Fruit fly (Drosophila melanogaster) Kc167 (cell line): ENCODE measurements around the gene CG13114.

ENCODE experiments used
- Myc ChIP-seq: fragments of >200 bp; optimal IDR thresholded peaks from 2 replicates; lab custom pipeline; 2017; ENCODE audit warnings: missing external identifiers
- Sin3A ChIP-seq: fragments of >200 bp; optimal IDR thresholded peaks from 2 replicates; lab custom pipeline; 2018; ENCODE audit warnings: missing external identifiers
- h ChIP-seq: fragments of >200 bp; optimal IDR thresholded peaks from 3 replicates; lab custom pipeline; 2018; ENCODE audit warnings: missing external identifiers
- insv ChIP-seq: fragments of >200 bp; optimal IDR thresholded peaks from 3 replicates; lab custom pipeline; 2018; ENCODE audit warnings: missing external identifiers
- psq ChIP-seq: fragments of >200 bp; optimal IDR thresholded peaks from 2 replicates; lab custom pipeline; 2017; ENCODE audit warnings: missing external identifiers
- ttk ChIP-seq: sonication (Bioruptor generic); optimal IDR thresholded peaks from 2 replicates; lab custom pipeline; 2017; ENCODE audit warnings: missing external identifiers

The CG13114 gene

DNA sequence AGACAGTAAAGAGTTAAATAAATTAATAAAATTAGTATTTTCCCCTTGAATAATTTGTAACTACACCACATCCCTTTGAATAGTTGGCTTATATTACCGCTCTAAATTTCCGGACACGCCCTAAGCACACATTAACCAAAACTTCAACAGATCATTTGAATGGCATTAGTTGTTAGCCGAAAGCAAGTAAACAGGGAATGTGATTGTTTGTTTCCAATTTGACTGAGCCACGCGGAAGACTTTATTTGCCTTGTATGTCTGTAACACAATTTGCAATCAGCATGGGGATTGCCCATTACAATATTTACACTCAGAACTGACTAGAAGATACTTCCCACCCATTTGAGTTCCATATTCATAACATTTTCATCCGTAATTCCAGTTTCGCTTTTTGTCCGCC is 36.0 kb upstream of the CG13114 start:
- TF ChIP-seq insv (lab: Kevin White, UChicago) (no peak), h (no peak), psq (lab: Kevin White, UChicago) (no peak), Sin3A (lab: Kevin White, UChicago) (no peak)

DNA sequence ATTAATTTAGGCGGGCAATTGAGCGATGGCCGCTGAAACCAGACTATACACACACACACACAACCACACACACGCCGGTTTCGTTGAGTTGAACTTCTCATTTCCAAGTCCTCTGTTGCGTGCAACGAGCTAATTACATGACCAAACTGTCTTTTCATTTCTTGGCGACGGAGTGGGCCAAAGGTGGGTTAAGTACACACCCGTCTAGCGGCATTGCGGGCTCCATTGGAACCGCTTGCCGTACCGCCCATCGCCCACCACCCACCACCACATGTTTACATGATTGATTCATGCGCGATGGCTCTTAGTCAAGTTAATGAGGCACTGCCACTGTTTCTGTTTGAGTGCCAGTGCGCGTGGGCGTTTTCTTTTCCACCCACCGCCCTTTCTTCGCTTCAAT is 35.2 kb upstream of the CG13114 start:
- TF ChIP-seq ttk: no peak
- no peak for TF ChIP-seq psq (lab: Kevin White, UChicago)
- no peak for TF ChIP-seq insv (lab: Kevin White, UChicago)
- TF ChIP-seq h: no peak
- TF ChIP-seq Sin3A (lab: Kevin White, UChicago): no peak
- no peak for TF ChIP-seq Myc (lab: Kevin White, UChicago)

DNA sequence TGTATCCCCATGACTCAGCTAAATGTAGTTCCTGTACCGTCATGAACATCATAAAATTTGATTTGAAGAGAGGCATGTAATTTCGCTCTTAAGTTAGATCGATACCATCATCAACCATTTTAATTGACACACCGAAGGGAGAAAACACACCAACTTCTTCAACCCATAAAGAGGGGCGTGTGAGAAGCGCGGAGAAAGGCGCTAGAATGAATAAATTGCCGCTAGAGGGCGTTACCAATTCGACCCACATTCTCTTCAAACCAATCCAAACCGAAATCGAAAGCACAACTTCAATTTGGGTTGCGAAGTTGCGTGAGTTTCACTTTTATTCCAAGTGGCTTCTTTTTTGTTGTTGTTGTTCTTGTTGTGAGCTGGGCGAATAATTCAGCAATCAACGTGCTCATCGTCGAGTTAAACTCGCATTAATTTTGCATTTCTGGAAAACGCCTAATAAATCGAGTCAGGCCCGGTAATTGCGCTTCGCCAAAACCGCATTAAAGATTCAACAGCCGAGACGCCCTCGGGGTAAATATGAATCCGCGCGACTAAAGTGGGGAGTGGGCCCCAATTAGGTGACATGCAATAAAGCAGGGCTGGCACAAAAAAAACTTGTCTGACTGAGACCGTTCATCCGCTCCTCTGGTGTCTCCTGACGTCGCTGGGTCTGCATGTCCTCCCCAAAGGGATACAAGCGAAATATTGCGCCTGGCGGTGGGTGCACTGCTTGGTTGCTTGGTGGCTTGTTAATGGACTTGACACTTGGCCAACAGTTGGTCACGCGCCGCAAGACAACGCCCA is 33.0 kb upstream of the CG13114 start:
- TF ChIP-seq psq (lab: Kevin White, UChicago) (no peak), ttk (no peak), Myc (lab: Kevin White, UChicago) (no peak), Sin3A (lab: Kevin White, UChicago) (no peak), h (no peak), insv (lab: Kevin White, UChicago) (no peak)

DNA sequence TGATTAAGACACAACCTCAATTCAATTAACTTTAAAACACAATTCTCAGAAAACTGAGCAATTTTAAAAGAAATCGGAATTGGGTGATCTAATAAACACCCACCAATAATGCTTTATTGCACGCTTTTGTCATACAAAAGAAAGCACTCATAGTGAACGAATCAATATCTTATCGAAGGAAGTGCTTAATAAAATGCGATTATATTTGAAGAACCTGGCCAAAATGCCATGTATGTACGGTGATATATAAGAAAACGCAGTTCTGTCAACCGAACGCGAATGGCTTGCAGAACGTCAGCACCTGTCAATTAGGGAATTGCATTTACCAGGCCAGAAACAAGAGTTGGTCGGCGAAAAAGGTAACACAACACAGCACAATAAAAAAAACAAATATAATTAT is 31.8 kb upstream of the CG13114 start:
- TF ChIP-seq psq (lab: Kevin White, UChicago) (no peak), ttk (no peak), Myc (lab: Kevin White, UChicago) (no peak), insv (lab: Kevin White, UChicago) (no peak), h (no peak), Sin3A (lab: Kevin White, UChicago) (no peak)

DNA sequence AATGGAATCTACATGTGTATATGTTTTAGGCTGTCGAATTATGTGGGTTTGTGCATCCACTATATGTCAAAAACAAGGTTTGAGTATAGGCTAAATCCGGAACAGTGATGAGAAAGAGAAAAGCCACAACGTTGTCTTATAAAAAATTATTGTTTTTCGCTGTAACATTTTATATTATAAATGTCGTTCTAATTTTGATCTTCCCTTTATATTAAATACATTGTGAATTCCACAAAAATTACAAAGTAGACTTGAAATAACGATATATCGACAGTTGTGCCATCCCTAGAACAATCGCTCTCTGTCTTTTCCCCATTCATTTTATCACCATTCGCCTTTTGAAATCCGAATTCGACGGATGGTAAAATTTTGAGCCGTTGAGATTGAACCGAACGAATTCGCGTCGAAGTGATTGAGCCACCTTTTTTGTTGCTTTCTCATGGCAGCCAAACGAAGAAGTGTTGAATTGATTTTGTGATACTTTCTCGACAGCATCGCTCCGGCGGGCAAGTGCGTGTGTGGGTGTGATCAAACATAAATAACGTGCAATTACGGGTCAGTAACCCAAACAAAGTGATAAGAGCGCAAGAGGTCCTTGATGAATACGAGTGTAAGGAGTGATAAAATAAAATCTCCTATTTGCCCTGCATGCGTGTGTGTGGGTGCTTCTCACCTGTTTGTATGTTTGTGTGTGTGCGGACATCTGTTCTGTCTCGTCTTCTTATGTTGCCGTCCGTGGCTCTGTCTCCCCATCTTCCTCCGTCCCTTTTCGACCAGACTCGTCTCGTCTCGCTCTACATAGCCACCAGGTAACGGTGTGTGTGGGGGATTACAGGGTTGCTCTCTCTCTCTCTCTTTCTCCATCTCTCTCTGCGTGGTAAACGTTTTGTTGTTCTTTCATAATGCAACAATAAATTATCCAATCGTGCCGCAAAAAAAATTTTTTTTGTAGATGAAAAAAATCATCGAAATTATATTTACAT is 24.4 kb upstream of the CG13114 start, which contains the start of gene Oatp30B:
Oatp30B (plus strand) TSS at position 325 of the 983 bp plus-strand sequence.
- TF ChIP-seq psq (lab: Kevin White, UChicago): no peak
- TF ChIP-seq ttk: no peak
- no peak for TF ChIP-seq Sin3A (lab: Kevin White, UChicago)
- no peak for TF ChIP-seq Myc (lab: Kevin White, UChicago)
- TF ChIP-seq insv (lab: Kevin White, UChicago): no peak
- TF ChIP-seq h: no peak

DNA sequence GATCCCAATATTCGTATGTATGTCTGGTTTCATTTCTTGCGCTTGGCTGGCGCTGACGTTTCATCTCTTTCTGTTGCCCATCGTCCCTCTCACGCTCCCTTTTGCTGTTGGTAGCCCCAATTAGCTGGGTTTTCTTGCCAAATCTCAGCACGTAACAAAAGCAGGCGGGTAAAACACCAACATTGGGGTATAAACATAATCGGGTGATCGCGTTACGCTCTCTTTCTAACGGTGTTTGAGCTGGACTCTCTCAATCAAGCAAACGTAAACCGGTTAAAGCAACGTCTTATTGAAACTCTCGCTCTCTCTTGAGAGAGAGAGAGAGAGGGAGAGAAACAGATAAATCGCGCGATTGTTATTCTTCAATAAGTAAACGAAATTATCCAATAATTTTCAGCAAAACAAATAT is 22.8 kb upstream of the CG13114 start:
- TF ChIP-seq ttk (no peak), Sin3A (lab: Kevin White, UChicago) (no peak), h (no peak), Myc (lab: Kevin White, UChicago) (no peak), psq (lab: Kevin White, UChicago) (no peak), insv (lab: Kevin White, UChicago) (no peak)

DNA sequence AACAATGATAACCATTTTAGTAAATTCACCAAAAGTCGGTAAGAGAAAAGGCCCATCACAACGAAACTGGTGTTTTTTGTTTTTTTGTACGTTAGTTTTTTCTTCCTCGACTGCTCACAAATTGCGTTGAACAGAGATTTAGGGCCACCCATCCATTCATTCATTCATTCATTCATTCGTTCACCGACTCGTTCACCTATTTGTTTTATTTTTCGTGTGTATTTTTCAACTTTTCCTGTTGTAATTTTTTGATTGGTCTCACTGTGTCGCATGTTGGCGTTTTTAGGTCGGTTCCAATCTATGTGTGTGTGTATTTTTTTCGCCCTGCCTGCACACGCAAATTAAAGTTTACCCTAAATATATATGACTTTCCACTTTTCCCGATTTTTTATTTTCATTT is 20.7 kb upstream of the CG13114 start:
- TF ChIP-seq Sin3A (lab: Kevin White, UChicago) (no peak), psq (lab: Kevin White, UChicago) (no peak), ttk (no peak), Myc (lab: Kevin White, UChicago) (no peak), h (no peak)

DNA sequence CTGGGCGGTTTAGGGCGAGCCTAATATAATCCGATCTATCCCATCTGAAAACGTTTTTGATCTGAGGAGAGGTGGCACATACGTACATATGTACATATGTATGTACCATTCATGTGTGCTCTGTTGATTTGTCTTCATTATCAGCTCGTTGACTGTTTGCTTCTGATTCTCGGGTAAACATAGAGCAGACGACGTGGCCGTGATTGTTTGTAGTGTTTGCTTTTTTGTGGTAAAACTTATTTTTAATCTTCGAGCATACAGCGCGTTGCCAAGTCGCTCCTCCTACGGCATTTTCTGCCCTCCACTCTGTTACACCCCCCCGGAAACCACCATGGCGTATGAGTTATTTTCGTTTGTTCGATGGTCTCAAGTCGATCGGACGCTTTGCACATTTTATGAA is 19.9 kb upstream of the CG13114 start:
- TF ChIP-seq h (no peak), ttk (no peak), Sin3A (lab: Kevin White, UChicago) (no peak), Myc (lab: Kevin White, UChicago) (no peak), psq (lab: Kevin White, UChicago) (no peak), insv (lab: Kevin White, UChicago) (no peak)

DNA sequence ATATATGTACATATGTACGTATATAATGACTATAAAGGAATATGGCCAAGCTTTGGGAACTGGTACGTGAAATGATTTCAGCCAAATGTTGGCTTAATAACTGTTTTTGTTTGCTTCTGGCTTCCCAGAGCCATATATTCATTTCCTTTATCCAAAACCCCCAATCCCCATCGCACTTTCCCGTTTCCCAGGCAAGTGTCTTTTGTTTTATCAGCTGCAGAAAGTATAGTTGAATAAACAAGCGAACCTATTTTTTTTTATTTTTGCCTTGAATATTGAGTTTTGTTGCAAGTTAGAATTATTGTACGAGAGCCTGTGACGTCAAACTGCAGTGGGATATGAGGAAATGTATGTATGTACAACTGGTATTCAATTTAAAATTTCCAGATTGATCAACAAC is 19.1 kb upstream of the CG13114 start:
- TF ChIP-seq Myc (lab: Kevin White, UChicago) (no peak), h (no peak), Sin3A (lab: Kevin White, UChicago) (no peak), ttk (no peak), psq (lab: Kevin White, UChicago) (no peak)

DNA sequence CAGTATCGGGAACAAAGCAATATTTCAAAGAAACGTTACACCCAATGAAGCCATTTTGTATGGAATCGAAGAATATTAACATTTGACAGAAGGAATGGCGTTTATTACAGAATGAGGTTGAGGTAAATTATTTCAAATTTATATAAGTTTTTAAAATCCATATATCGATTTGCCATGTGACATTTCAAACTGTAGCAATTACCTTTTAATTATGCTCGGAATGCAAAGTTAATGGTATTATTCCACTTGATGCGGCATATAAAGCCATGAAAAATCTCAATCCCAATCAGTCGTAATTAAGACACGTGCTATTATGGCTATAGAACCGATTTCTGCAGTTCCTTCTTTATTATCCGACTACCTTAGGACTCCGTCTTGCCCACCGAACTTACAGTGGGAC is 17.4 kb upstream of the CG13114 start, which contains the start of gene CG31883:
CG31883 (plus strand) TSS at position 301 of the 400 bp plus-strand sequence.
- TF ChIP-seq Myc (lab: Kevin White, UChicago): no peak
- no peak for TF ChIP-seq ttk
- no peak for TF ChIP-seq psq (lab: Kevin White, UChicago)
- no peak for TF ChIP-seq insv (lab: Kevin White, UChicago)
- TF ChIP-seq h: no peak
- no peak for TF ChIP-seq Sin3A (lab: Kevin White, UChicago)

DNA sequence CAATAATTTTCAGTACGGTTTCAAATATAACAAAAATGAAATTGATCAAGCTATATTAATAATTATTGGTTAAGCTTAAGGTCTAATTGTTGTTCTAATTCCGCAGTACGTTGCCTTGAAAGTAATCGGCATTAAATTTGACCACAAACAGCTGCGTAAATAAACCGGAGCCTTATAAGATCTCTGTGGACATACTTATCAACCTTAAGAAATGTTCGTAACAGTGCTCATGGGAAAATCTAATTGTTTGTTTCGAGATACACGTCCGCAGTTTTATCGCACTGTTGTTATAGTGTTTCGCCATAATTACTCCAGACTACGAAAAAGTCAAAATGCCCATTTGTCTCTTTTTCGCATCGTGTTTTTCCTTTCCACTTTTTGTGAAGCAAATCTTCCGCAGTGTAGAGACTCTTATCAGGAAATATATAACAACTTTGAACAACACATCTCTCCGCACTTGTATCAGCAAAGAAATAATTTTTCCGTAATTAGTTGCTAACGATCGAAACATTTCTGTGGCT is 15.7 kb upstream of the CG13114 start:
- TF ChIP-seq Sin3A (lab: Kevin White, UChicago) (no peak), Myc (lab: Kevin White, UChicago) (no peak), h (no peak), ttk (no peak), psq (lab: Kevin White, UChicago) (no peak), insv (lab: Kevin White, UChicago) (no peak)
